Fruit fly (Drosophila melanogaster): ENCODE results near the gene CG3808.

Gene CG3808

DNA sequence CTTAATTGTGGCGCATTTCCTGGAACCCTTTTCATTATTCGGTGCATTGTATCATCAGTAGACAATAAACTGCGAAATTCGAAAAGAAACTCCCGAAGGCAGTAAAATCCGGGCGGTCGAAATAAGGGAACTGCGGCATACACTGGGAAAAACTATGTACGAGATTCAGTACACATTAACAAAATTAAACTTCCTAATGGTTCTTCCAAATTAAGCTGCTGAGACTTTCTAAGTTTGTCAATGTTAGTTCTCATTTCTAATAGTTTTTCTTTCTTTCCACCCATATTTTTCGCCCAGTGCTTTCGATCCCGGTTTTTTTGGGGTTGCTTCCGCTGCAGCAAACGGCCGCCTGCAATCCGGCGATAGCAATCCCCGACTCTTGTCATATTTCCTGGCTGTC, 24.4 kb upstream of the CG3808 start (continued):
- TF ChIP-seq sqz (GFP tag; optimal IDR thresholded peaks at IDR 0.05) (peak; percentile 45), sens-2 (GFP tag; IDR thresholded peaks at IDR 0.05) (peak; percentile 76), Hr51 (GFP tag; optimal IDR thresholded peaks at IDR 0.05) (peak; percentile 61 to 66), gcm (GFP tag; optimal IDR thresholded peaks at IDR 0.05) (peak; percentile 64), tio (GFP tag; optimal IDR thresholded peaks at IDR 0.05) (peak; percentile 56), CG16815 (GFP tag; optimal IDR thresholded peaks at IDR 0.05) (peak; percentile 71), GATAe (GFP tag; conservative IDR thresholded peaks at IDR 0.05) (no peak), hkb (optimal IDR thresholded peaks at IDR 0.05) (no peak), hkb (GFP tag; IDR thresholded peaks at IDR 0.05) (peak; percentile 83), CG3281 (GFP tag; optimal IDR thresholded peaks at IDR 0.05) (peak; percentile 61), Scr (GFP tag; IDR thresholded peaks at IDR 0.05; ENCODE audit: partially characterized antibody) (no peak), repo (GFP tag; optimal IDR thresholded peaks at IDR 0.05) (peak; percentile 70), gcm2 (GFP tag; optimal IDR thresholded peaks at IDR 0.05) (peak; percentile 76), tin (GFP tag; optimal IDR thresholded peaks at IDR 0.05) (peak; percentile 77), grn (GFP tag; optimal IDR thresholded peaks at IDR 0.05) (peak; percentile 4), nau (GFP tag; optimal IDR thresholded peaks at IDR 0.05) (peak; percentile 38), gt (GFP tag; IDR thresholded peaks at IDR 0.05) (peak; percentile 69), CG17802 (tag; optimal IDR thresholded peaks at IDR 0.05) (peak; percentile 56), CG12769 (tag; optimal IDR thresholded peaks at IDR 0.05) (peak; percentile 39), CG10267 (tag; optimal IDR thresholded peaks at IDR 0.05) (peak; percentile 41), kah (GFP tag; optimal IDR thresholded peaks at IDR 0.05) (peak; percentile 47), CG11398 (GFP tag; optimal IDR thresholded peaks at IDR 0.05) (peak; percentile 80), CG1529 (GFP tag; optimal IDR thresholded peaks at IDR 0.05) (peak; percentile 72), jigr1 (GFP tag; IDR thresholded peaks at IDR 0.05) (no peak), CG12071 (GFP tag; optimal IDR thresholded peaks at IDR 0.05) (no peak), Ada2b (GFP tag; IDR thresholded peaks at IDR 0.05) (no peak), da (GFP tag; optimal IDR thresholded peaks at IDR 0.05) (peak; percentile 8), CG10462 (GFP tag; optimal IDR thresholded peaks at IDR 0.05) (peak; percentile 57), pita (GFP tag; optimal IDR thresholded peaks at IDR 0.05) (no peak), CG33557 (GFP tag; optimal IDR thresholded peaks at IDR 0.05) (peak; percentile 73), Kr (GFP tag; optimal IDR thresholded peaks at IDR 0.05) (no peak), CG43689 (GFP tag; IDR thresholded peaks at IDR 0.05) (no peak), CG14965 (GFP tag; optimal IDR thresholded peaks at IDR 0.05; ENCODE audit: borderline replicate concordance) (peak; percentile 66), pho (GFP tag; optimal IDR thresholded peaks at IDR 0.05) (peak; percentile 34), ERR (GFP tag; optimal IDR thresholded peaks at IDR 0.05) (peak; percentile 18), CG9609 (GFP tag; optimal IDR thresholded peaks at IDR 0.05) (peak; percentile 83), hth (optimal IDR thresholded peaks at IDR 0.05) (no peak), twi (tag; optimal IDR thresholded peaks at IDR 0.05) (peak; percentile 55), wor (GFP tag; IDR thresholded peaks at IDR 0.05) (peak; percentile 59; the same call in 1 of the 2 replicates), dmrt99B (tag; optimal IDR thresholded peaks at IDR 0.05) (peak; percentile 83), CG2120 (GFP tag; optimal IDR thresholded peaks at IDR 0.05) (peak; percentile 57), CG30431 (GFP tag; optimal IDR thresholded peaks at IDR 0.05) (peak; percentile 64), Atf3 (GFP tag; optimal IDR thresholded peaks at IDR 0.05) (peak; percentile 68), Camta (GFP tag; optimal IDR thresholded peaks at IDR 0.05) (peak; percentile 65), CG9437 (GFP tag; optimal IDR thresholded peaks at IDR 0.05) (peak; percentile 55), fd102C (GFP tag; optimal IDR thresholded peaks at IDR 0.05) (no peak), CG11085 (GFP tag; IDR thresholded peaks at IDR 0.05) (no peak), Sin3A (optimal IDR thresholded peaks at IDR 0.05) (no peak), caup (GFP tag; optimal IDR thresholded peaks at IDR 0.05; ENCODE audit: severe bottlenecking) (peak; percentile 61), CG18476 (GFP tag; optimal IDR thresholded peaks at IDR 0.05) (peak; percentile 45), PHDP (tag; optimal IDR thresholded peaks at IDR 0.05) (peak; percentile 81), CG1647 (GFP tag; optimal IDR thresholded peaks at IDR 0.05) (no peak)
